Fruit fly (Drosophila melanogaster) whole organism, wandering third instar larva: ENCODE data around the gene Nubp1.

Experiments
- CG9705 ChIP-seq: fragments of 200-800 bp; sonication (Bioruptor generic); optimal IDR thresholded peaks from 2 replicates; lab custom pipeline; 2018; ENCODE audit warnings: missing biosample characterization, mild to moderate bottlenecking, missing genetic modification characterization
- psq ChIP-seq: fragments of 200-800 bp; sonication (Bioruptor generic); optimal IDR thresholded peaks from 3 replicates; lab custom pipeline; 2017; ENCODE audit warnings: missing biosample characterization, mild to moderate bottlenecking, missing genetic modification characterization, moderate library complexity

DNA sequence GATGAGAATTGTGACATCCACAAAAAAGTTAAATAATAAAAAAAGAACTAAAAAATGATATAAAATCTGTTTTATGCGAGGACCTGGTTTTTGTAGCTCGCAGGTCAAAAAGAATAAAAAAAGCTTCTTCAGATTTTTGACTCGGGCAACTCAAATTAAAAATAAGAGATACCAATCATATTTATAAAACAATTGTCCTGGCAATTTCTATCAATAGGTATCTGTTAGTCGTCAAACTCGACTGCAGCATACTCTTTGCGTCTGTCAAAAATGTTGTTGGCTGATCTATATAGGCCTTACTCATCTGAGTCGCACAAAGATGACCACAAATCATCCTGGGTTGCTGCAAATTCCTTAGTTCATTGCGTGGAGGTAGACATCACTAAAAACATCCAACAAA lies 9.8 kb upstream of the Nubp1 start:
- TF ChIP-seq psq (GFP tag; lab: Kevin White, UChicago) (no peak), CG9705 (GFP tag; lab: Kevin White, UChicago) (no peak)
